Fruit fly (Drosophila melanogaster) whole organism, embryonic: Measurements from ENCODE around the gene Lcp65Ac.

Source experiments
- Adf1 ChIP-seq: fragments of 200-800 bp; sonication (Bioruptor generic); IDR thresholded peaks from 2 replicates; pipeline ENCODE4 v1.3.6; 2022; ENCODE audit warnings: missing biosample characterization, missing genetic modification characterization
- Bdp1 ChIP-seq: fragments of 200-800 bp; sonication (Bioruptor generic); optimal IDR thresholded peaks from 3 replicates; lab custom pipeline; 2016; ENCODE audit warnings: missing biosample characterization, missing genetic modification characterization
- BtbVII ChIP-seq: fragments of 200-800 bp; sonication (Bioruptor generic); optimal IDR thresholded peaks from 3 replicates; lab custom pipeline; 2017; ENCODE audit warnings: missing biosample characterization, mild to moderate bottlenecking, missing genetic modification characterization
- CG10462 ChIP-seq: fragments of 200-800 bp; sonication (Bioruptor generic); optimal IDR thresholded peaks from 2 replicates; lab custom pipeline; 2016; ENCODE audit warnings: missing biosample characterization, missing genetic modification characterization
- CG12104 ChIP-seq: fragments of 200-800 bp; sonication (Bioruptor generic); optimal IDR thresholded peaks from 3 replicates; lab custom pipeline; 2016; ENCODE audit warnings: missing biosample characterization, missing genetic modification characterization
- CG12155 ChIP-seq: fragments of 200-800 bp; sonication (Bioruptor generic); optimal IDR thresholded peaks from 3 replicates; lab custom pipeline; 2016; ENCODE audit warnings: missing biosample characterization, missing genetic modification characterization
- CG12219 ChIP-seq: fragments of 200-800 bp; sonication (Bioruptor generic); optimal IDR thresholded peaks from 3 replicates; lab custom pipeline; 2018; ENCODE audit warnings: missing biosample characterization, mild to moderate bottlenecking, missing genetic modification characterization
- CG14014 ChIP-seq: fragments of 200-800 bp; sonication (Bioruptor generic); IDR thresholded peaks from 2 replicates; pipeline ENCODE4 v1.3.6; 2022; ENCODE audit warnings: missing biosample characterization, missing genetic modification characterization
- CG14667 ChIP-seq: fragments of 200-800 bp; sonication (Bioruptor generic); IDR thresholded peaks from 2 replicates; pipeline ENCODE4 v1.3.6; 2022; ENCODE audit warnings: missing biosample characterization, missing genetic modification characterization
- CG16779 ChIP-seq: fragments of 200-800 bp; sonication (Bioruptor generic); IDR thresholded peaks from 2 replicates; pipeline ENCODE4 v1.3.6; 2022; ENCODE audit warnings: missing biosample characterization, missing genetic modification characterization
- CG17912 ChIP-seq: fragments of 200-800 bp; sonication (Bioruptor generic); optimal IDR thresholded peaks from 2 replicates; lab custom pipeline; 2018; ENCODE audit warnings: missing biosample characterization, mild to moderate bottlenecking, missing genetic modification characterization
- CG18764 ChIP-seq: fragments of 200-800 bp; sonication (Bioruptor generic); optimal IDR thresholded peaks from 3 replicates; lab custom pipeline; 2016; ENCODE audit warnings: missing biosample characterization, missing genetic modification characterization
- CG2199 ChIP-seq: fragments of 200-800 bp; sonication (Bioruptor generic); IDR thresholded peaks from 3 replicates; pipeline ENCODE4 v1.3.6; 2022; ENCODE audit warnings: missing biosample characterization, missing genetic modification characterization
- CG30403 ChIP-seq: fragments of 200-800 bp; sonication (Bioruptor generic); optimal IDR thresholded peaks from 3 replicates; lab custom pipeline; 2016; ENCODE audit warnings: missing biosample characterization, missing genetic modification characterization
- CG4328 ChIP-seq: fragments of 200-800 bp; sonication (Bioruptor generic); optimal IDR thresholded peaks from 3 replicates; lab custom pipeline; 2017; ENCODE audit warnings: missing biosample characterization, missing genetic modification reagents, missing genetic modification characterization
- CG4404 ChIP-seq: fragments of 200-800 bp; sonication (Bioruptor generic); IDR thresholded peaks from 2 replicates; pipeline ENCODE4 v1.3.6; 2022; ENCODE audit warnings: missing biosample characterization, missing genetic modification characterization
- CG5245 ChIP-seq: fragments of 200-800 bp; sonication (Bioruptor generic); optimal IDR thresholded peaks from 3 replicates; lab custom pipeline; 2016; ENCODE audit warnings: missing biosample characterization, missing genetic modification characterization
- CG6175 ChIP-seq: fragments of 200-800 bp; sonication (Bioruptor generic); IDR thresholded peaks from 3 replicates; pipeline ENCODE4 v1.3.6; 2022; ENCODE audit warnings: missing biosample characterization, missing genetic modification characterization
- CG8290 ChIP-seq, 3 experiments: fragments of 200-800 bp; sonication (Bioruptor generic); optimal IDR thresholded peaks; 2 replicates each; lab custom pipeline; 2016 to 2019; ENCODE audit warnings: missing biosample characterization in 3 of 3, missing genetic modification characterization in 3 of 3, mild to moderate bottlenecking in 2 of 3, moderate library complexity in 1 of 3
- CG8924 ChIP-seq: fragments of 200-800 bp; optimal IDR thresholded peaks from 3 replicates; lab custom pipeline; 2019; ENCODE audit warnings: missing biosample characterization, mild to moderate bottlenecking, missing genetic modification characterization, moderate library complexity
- CG9876 ChIP-seq: fragments of 200-800 bp; sonication (Bioruptor generic); optimal IDR thresholded peaks from 2 replicates; lab custom pipeline; 2016; ENCODE audit warnings: missing biosample characterization, missing genetic modification characterization
- Deaf1 ChIP-seq: fragments of 200-800 bp; optimal IDR thresholded peaks from 3 replicates; lab custom pipeline; 2019; ENCODE audit warnings: missing biosample characterization, mild to moderate bottlenecking, missing genetic modification characterization, moderate library complexity
- Dll ChIP-seq: fragments of 200-800 bp; sonication (Bioruptor generic); IDR thresholded peaks from 4 replicates; pipeline ENCODE4 v1.3.6; 2022; ENCODE audit warnings: missing biosample characterization, missing genetic modification characterization; ENCODE audit not compliant: partially characterized antibody
- Dref ChIP-seq: fragments of 200-800 bp; sonication (Bioruptor generic); IDR thresholded peaks from 2 replicates; pipeline ENCODE4 v1.3.6; 2022; ENCODE audit warnings: missing biosample characterization, missing genetic modification characterization
- E2f1 ChIP-seq: fragments of 200-800 bp; sonication (Bioruptor generic); IDR thresholded peaks from 2 replicates; pipeline ENCODE4 v1.3.6; 2022; ENCODE audit warnings: missing biosample characterization, missing genetic modification characterization
- Mrtf ChIP-seq: fragments of 200-800 bp; sonication (Bioruptor generic); IDR thresholded peaks from 3 replicates; pipeline ENCODE4 v1.3.6; 2022; ENCODE audit warnings: missing biosample characterization, missing genetic modification characterization
- Nf-YB ChIP-seq: fragments of 200-800 bp; sonication (Bioruptor generic); optimal IDR thresholded peaks from 3 replicates; lab custom pipeline; 2019; ENCODE audit warnings: missing biosample characterization, mild to moderate bottlenecking, missing genetic modification characterization, moderate library complexity
- Optix ChIP-seq: fragments of 200-800 bp; sonication (Bioruptor generic); IDR thresholded peaks from 3 replicates; pipeline ENCODE4 v1.3.6; 2022; ENCODE audit warnings: missing biosample characterization, missing genetic modification characterization
- Ptx1 ChIP-seq: fragments of 200-800 bp; sonication (Bioruptor generic); IDR thresholded peaks from 2 replicates; pipeline ENCODE4 v1.3.6; 2022; ENCODE audit warnings: missing biosample characterization, missing genetic modification characterization
- Spps ChIP-seq: fragments of 200-800 bp; sonication (Bioruptor generic); optimal IDR thresholded peaks from 2 replicates; lab custom pipeline; 2018; ENCODE audit warnings: missing biosample characterization, mild to moderate bottlenecking, missing genetic modification characterization
- ac ChIP-seq: fragments of 200-800 bp; sonication (Bioruptor generic); optimal IDR thresholded peaks from 3 replicates; lab custom pipeline; 2017; ENCODE audit warnings: missing biosample characterization, mild to moderate bottlenecking, missing genetic modification characterization
- amos ChIP-seq: fragments of 200-800 bp; sonication (Bioruptor generic); IDR thresholded peaks from 2 replicates; pipeline ENCODE4 v1.3.6; 2022; ENCODE audit warnings: missing biosample characterization, missing genetic modification characterization; ENCODE audit not compliant: partially characterized antibody
- ara ChIP-seq: fragments of 200-800 bp; sonication (Bioruptor generic); IDR thresholded peaks from 2 replicates; pipeline ENCODE4 v1.3.6; 2022; ENCODE audit warnings: missing biosample characterization, missing genetic modification characterization
- ato ChIP-seq: fragments of 200-800 bp; sonication (Bioruptor generic); IDR thresholded peaks from 2 replicates; pipeline ENCODE4 v1.3.6; 2022; ENCODE audit warnings: missing biosample characterization, missing genetic modification characterization; ENCODE audit not compliant: partially characterized antibody
- bcd ChIP-seq: fragments of 200-800 bp; sonication (Bioruptor generic); optimal IDR thresholded peaks from 2 replicates; lab custom pipeline; 2017; ENCODE audit warnings: missing biosample characterization, mild to moderate bottlenecking, missing genetic modification characterization
- chn ChIP-seq: fragments of 200-800 bp; sonication (Bioruptor generic); optimal IDR thresholded peaks from 2 replicates; lab custom pipeline; 2016; ENCODE audit warnings: missing biosample characterization, missing genetic modification characterization
- ems ChIP-seq: fragments of 200-800 bp; sonication (Bioruptor generic); optimal IDR thresholded peaks from 3 replicates; lab custom pipeline; 2016; ENCODE audit warnings: missing biosample characterization, missing genetic modification characterization
- fd3F ChIP-seq: fragments of 200-800 bp; sonication (Bioruptor generic); optimal IDR thresholded peaks from 2 replicates; lab custom pipeline; 2018; ENCODE audit warnings: missing biosample characterization, mild to moderate bottlenecking, missing genetic modification characterization, moderate library complexity
- fd96Cb ChIP-seq: fragments of 200-800 bp; sonication (Bioruptor generic); optimal IDR thresholded peaks from 2 replicates; lab custom pipeline; 2018; ENCODE audit warnings: missing biosample characterization, mild to moderate bottlenecking, missing genetic modification characterization, moderate library complexity
- h ChIP-seq: fragments of >200 bp; optimal IDR thresholded peaks from 2 replicates; lab custom pipeline; 2017
- jing ChIP-seq: fragments of 200-800 bp; sonication (Bioruptor generic); optimal IDR thresholded peaks from 2 replicates; lab custom pipeline; 2018; ENCODE audit warnings: missing biosample characterization, mild to moderate bottlenecking, missing genetic modification characterization
- lab ChIP-seq: fragments of 200-800 bp; sonication (Bioruptor generic); optimal IDR thresholded peaks from 3 replicates; lab custom pipeline; 2017; ENCODE audit warnings: missing biosample characterization, missing genetic modification characterization, mild to moderate bottlenecking, moderate library complexity, missing genetic modification reagents
- lola ChIP-seq, 3 experiments: fragments of >200 bp in 2 of 3; fragments of 200-800 bp in 1 of 3; sonication (Bioruptor generic) in 1 of 3; optimal IDR thresholded peaks; 2 replicates each; lab custom pipeline; 2017 to 2019; ENCODE audit warnings: missing biosample characterization in 3 of 3, missing genetic modification characterization in 3 of 3, mild to moderate bottlenecking in 1 of 3, moderate library complexity in 1 of 3
- pzg ChIP-seq: fragments of 200-800 bp; sonication (Bioruptor generic); optimal IDR thresholded peaks from 3 replicates; lab custom pipeline; 2018; ENCODE audit warnings: missing biosample characterization, mild to moderate bottlenecking, missing genetic modification characterization, moderate library complexity
- row ChIP-seq: fragments of 200-800 bp; sonication (Bioruptor generic); IDR thresholded peaks from 3 replicates; pipeline ENCODE4 v1.3.6; 2022; ENCODE audit warnings: missing biosample characterization, missing genetic modification characterization
- scrt ChIP-seq: fragments of 200-800 bp; sonication (Bioruptor generic); optimal IDR thresholded peaks from 2 replicates; lab custom pipeline; 2018; ENCODE audit warnings: missing biosample characterization, mild to moderate bottlenecking, missing genetic modification characterization, moderate library complexity
- sens ChIP-seq: fragments of 200-800 bp; sonication (Bioruptor generic); peaks from one replicate; lab custom pipeline; 2016; ENCODE audit warnings: missing biosample characterization, missing genetic modification characterization
- seq ChIP-seq: fragments of 200-800 bp; sonication (Bioruptor generic); IDR thresholded peaks from 2 replicates; pipeline ENCODE4 v1.3.6; 2022; ENCODE audit warnings: missing biosample characterization, missing genetic modification characterization
- sima ChIP-seq: fragments of 200-800 bp; sonication (Bioruptor generic); optimal IDR thresholded peaks from 2 replicates; lab custom pipeline; 2016; ENCODE audit warnings: missing biosample characterization, missing genetic modification characterization
- sqz ChIP-seq: fragments of 200-800 bp; sonication (Bioruptor generic); optimal IDR thresholded peaks from 3 replicates; lab custom pipeline; 2018; ENCODE audit warnings: missing biosample characterization, mild to moderate bottlenecking, missing genetic modification characterization
- tio ChIP-seq: fragments of 200-800 bp; sonication (Bioruptor generic); optimal IDR thresholded peaks from 2 replicates; lab custom pipeline; 2017; ENCODE audit warnings: missing biosample characterization, missing genetic modification characterization, inconsistent platforms
- toy ChIP-seq: fragments of 200-800 bp; sonication (Bioruptor generic); IDR thresholded peaks from 2 replicates; pipeline ENCODE4 v1.3.6; 2022; ENCODE audit warnings: missing biosample characterization, missing genetic modification characterization

Gene Lcp65Ac

DNA sequence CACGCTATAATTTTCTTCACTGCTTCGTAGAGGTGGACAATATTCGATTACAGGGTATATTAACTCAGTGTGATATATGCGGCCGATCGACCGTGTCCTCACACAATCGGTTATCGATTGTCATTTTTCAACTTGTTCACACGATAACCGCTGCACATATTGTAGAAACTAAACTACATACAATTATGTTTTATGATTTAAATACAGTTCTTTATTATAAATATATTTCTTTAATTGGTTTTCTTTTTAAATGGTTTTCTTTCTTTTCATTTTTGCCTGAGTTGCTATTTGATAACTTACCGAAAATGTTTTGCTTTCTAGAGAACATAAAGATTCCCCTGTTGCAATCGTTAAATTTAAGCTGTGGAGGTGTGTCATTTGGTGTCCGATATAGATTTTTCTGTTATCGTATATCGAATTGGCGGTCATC is 29.2 kb downstream of the Lcp65Ac start, which contains the start of the genes fmt and CG7376 (continued):
- TF ChIP-seq toy (GFP tag; lab: Robert Waterston, UW), result no peak
- no peak for TF ChIP-seq CG5245 (GFP tag; lab: Kevin White, UChicago)
- no peak for TF ChIP-seq tio (GFP tag; lab: Kevin White, UChicago)
- TF ChIP-seq lab (GFP tag; lab: Kevin White, UChicago), result no peak
- no peak for TF ChIP-seq bcd (GFP tag; lab: Kevin White, UChicago)
- no peak for TF ChIP-seq CG8924
- TF ChIP-seq ac (GFP tag; lab: Kevin White, UChicago), result no peak
- no peak for TF ChIP-seq seq (GFP tag; lab: Robert Waterston, UW)
- TF ChIP-seq CG9876 (GFP tag; lab: Kevin White, UChicago), result no peak
- no peak for TF ChIP-seq Bdp1
- TF ChIP-seq pzg, result peak; percentile 43
- TF ChIP-seq Nf-YB, result no peak
- no peak for TF ChIP-seq E2f1
- no peak for TF ChIP-seq ems (GFP tag; lab: Kevin White, UChicago)
- TF ChIP-seq CG6175 (GFP tag; lab: Robert Waterston, UW), result no peak
- TF ChIP-seq Adf1, result no peak
- TF ChIP-seq CG17912 (GFP tag; lab: Kevin White, UChicago), result no peak
- peak; percentile 74; the same call in 3 of the 4 replicates for TF ChIP-seq Dll
- TF ChIP-seq CG10462 (GFP tag; lab: Kevin White, UChicago), result no peak
- TF ChIP-seq CG14014 (GFP tag; lab: Robert Waterston, UW), result no peak
- no peak for TF ChIP-seq ara
- TF ChIP-seq CG8290 (GFP tag; optimal IDR thresholded peaks at IDR 0.05; lab: Kevin White, UChicago), result no peak
- TF ChIP-seq CG8290 (tag; optimal IDR thresholded peaks at IDR 0.05; lab: Kevin White, UChicago), result no peak
- peak; percentile 49 for TF ChIP-seq CG12155 (GFP tag; lab: Kevin White, UChicago)
- TF ChIP-seq CG16779 (GFP tag; lab: Robert Waterston, UW), result no peak
- TF ChIP-seq CG12104 (GFP tag; lab: Kevin White, UChicago), result peak; percentile 34
- no peak for TF ChIP-seq chn
- peak in 1 of 3 experiments; percentile 61 for TF ChIP-seq lola (GFP tag; optimal IDR thresholded peaks at IDR 0.05; lab: Kevin White, UChicago)
- TF ChIP-seq CG2199 (GFP tag; lab: Robert Waterston, UW), result no peak
- no peak for TF ChIP-seq Ptx1
- no peak for TF ChIP-seq CG14667 (GFP tag; lab: Robert Waterston, UW)
- peak; percentile 15 for TF ChIP-seq fd96Cb (tag; lab: Kevin White, UChicago)
- TF ChIP-seq CG4328, result peak; percentile 11
- TF ChIP-seq Mrtf, result no peak
- no peak for TF ChIP-seq sens (GFP tag; lab: Kevin White, UChicago)
- peak; percentile 37 for TF ChIP-seq fd3F
- peak; percentile 89 for TF ChIP-seq row (GFP tag; lab: Robert Waterston, UW)
- no peak for TF ChIP-seq Spps (tag; lab: Kevin White, UChicago)
- no peak for TF ChIP-seq CG4404 (GFP tag; lab: Robert Waterston, UW)
- TF ChIP-seq sqz (GFP tag; lab: Kevin White, UChicago), result no peak
- peak; percentile 88 for TF ChIP-seq Dref
- no peak for TF ChIP-seq CG18764 (GFP tag; lab: Kevin White, UChicago)
- no peak for TF ChIP-seq Optix (GFP tag; lab: Robert Waterston, UW)
- no peak for TF ChIP-seq h (lab: Kevin White, UChicago)
- TF ChIP-seq BtbVII (GFP tag; lab: Kevin White, UChicago), result no peak
- peak; percentile 63 for TF ChIP-seq amos (GFP tag; lab: Robert Waterston, UW)
- no peak for TF ChIP-seq scrt (GFP tag; lab: Kevin White, UChicago)
- TF ChIP-seq sima (GFP tag; lab: Kevin White, UChicago), result no peak
- peak; percentile 48 for TF ChIP-seq CG30403 (GFP tag; lab: Kevin White, UChicago)
- peak; percentile 79 for TF ChIP-seq ato (GFP tag; lab: Robert Waterston, UW)
- no peak for TF ChIP-seq CG12219
- no peak for TF ChIP-seq jing (GFP tag; lab: Kevin White, UChicago)
- TF ChIP-seq Deaf1 (tag; lab: Kevin White, UChicago), result no peak
